Worm (Caenorhabditis elegans): ENCODE measurements around the gene chdh-1.
A peak's percentile ranks its signal among the peaks of the same experiment; 100 is the strongest.

Gene chdh-1

DNA sequence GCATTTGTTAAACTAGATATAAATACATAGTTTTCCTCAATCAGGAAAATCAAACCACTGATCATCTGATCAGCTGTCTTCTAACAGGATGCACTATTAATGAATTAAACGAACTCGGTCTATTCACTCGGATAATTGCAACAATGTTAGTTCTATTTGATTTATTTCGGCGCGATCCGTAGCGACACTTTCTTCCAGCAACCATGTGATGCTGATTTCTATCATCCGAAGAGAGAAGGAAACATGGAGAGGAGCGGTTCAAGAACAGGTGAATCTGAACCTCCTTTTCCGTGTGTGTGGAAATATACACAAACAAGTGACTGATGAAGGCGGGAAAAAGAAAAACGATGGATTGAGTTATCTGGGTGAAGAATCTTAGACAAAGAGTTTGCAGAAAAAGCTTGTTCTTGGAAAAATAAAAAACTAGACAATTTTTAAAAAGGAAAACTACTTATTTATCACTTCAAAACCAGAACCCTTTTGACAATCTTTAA lies 33.1 kb upstream of the chdh-1 start:
- TF ChIP-seq hlh-11 (tag; optimal IDR thresholded peaks at IDR 0.05) (peak; percentile 13), ceh-32 (tag; optimal IDR thresholded peaks at IDR 0.05; ENCODE audit: poor library complexity) (no peak), nhr-28 (tag; optimal IDR thresholded peaks at IDR 0.05) (peak; percentile 4)

DNA sequence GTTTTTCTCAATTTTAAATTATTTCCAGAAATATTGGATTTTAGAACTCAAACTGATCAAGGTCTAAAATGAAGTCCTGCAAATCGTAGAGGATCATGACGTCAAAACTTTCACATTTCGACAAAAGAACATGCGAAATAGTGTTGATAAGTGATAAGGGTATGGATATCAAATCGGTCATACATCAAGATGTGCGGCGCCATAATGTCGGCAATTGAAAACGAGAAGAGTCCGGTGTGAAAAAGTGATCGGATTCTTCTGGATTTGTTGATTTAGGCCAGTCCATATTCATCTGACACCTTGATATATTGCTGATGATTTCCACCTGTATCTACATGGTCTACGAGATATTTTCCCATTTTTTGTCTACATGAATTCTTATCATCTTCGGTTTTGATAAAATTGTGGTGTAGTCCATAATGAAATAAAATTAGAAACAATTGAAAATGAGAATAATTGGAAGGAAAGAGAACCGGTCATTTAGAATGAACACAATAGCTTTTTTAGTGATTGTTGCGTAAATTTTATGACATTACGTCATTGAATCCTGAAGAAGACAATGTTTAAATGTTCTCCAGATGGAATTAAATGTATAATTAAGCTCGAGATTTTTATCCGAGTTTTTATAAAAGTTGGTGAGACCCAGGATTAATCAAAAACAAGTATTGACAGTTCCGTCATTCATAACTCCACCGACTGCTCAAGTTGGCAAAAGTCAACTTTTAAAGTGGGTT lies 32.4 kb upstream of the chdh-1 start:
- no peak for TF ChIP-seq zfp-2 (tag; optimal IDR thresholded peaks at IDR 0.05)
- no peak for TF ChIP-seq nhr-10 (tag; optimal IDR thresholded peaks at IDR 0.05)
- no peak for TF ChIP-seq T20F7.1 (GFP tag; optimal IDR thresholded peaks at IDR 0.05)
- TF ChIP-seq aha-1 (tag), result peak; percentile 42
- TF ChIP-seq mxl-2 (GFP tag; conservative IDR thresholded peaks at IDR 0.05), result no peak
- TF ChIP-seq hlh-11 (tag; optimal IDR thresholded peaks at IDR 0.05), result peak; percentile 29
- no peak for TF ChIP-seq unc-130 (GFP tag; optimal IDR thresholded peaks at IDR 0.05)
- peak; percentile 47 for TF ChIP-seq nhr-28 (tag; optimal IDR thresholded peaks at IDR 0.05)

DNA sequence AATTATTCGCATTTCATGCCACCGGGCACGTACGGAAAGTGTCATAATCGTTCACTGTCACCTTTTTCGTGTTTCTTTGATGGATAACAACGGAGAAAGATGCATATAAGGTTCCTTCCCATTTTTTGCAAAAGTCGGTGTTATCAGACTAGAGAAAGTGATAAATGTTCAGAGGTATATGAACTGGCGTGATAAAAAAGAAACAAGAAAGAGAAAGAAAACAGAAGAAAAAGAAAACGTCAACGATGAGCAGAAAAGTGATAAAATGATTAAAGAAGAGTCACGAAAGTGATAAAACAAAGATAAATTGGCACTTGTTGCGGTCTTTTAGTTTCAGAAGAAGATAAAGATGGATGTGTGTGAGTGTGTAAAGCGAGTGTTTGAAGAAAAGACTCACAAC lies 31.6 kb upstream of the chdh-1 start:
- no peak for TF ChIP-seq mes-2 (tag; optimal IDR thresholded peaks at IDR 0.05; ENCODE audit: poor library complexity, severe bottlenecking)
- TF ChIP-seq dmd-6 (GFP tag; IDR thresholded peaks at IDR 0.05), result no peak
- TF ChIP-seq rbr-2 (tag; optimal IDR thresholded peaks at IDR 0.05), result no peak
- TF ChIP-seq attf-4 (tag; optimal IDR thresholded peaks at IDR 0.05), result no peak
- no peak for TF ChIP-seq nhr-237 (tag; optimal IDR thresholded peaks at IDR 0.05)
- no peak for TF ChIP-seq Y48G9A.11 (GFP tag; IDR thresholded peaks at IDR 0.05)
- TF ChIP-seq unc-62 (GFP tag; optimal IDR thresholded peaks at IDR 0.05 in 1 of 2), result peak in 1 of 2 experiments; percentile 56
- TF ChIP-seq unc-62 (tag; optimal IDR thresholded peaks at IDR 0.05), result no peak
- TF ChIP-seq mxl-2 (GFP tag; conservative IDR thresholded peaks at IDR 0.05), result no peak
- TF ChIP-seq nhr-28 (tag; optimal IDR thresholded peaks at IDR 0.05), result peak; percentile 26
- TF ChIP-seq aha-1 (tag), result peak; percentile 82

DNA sequence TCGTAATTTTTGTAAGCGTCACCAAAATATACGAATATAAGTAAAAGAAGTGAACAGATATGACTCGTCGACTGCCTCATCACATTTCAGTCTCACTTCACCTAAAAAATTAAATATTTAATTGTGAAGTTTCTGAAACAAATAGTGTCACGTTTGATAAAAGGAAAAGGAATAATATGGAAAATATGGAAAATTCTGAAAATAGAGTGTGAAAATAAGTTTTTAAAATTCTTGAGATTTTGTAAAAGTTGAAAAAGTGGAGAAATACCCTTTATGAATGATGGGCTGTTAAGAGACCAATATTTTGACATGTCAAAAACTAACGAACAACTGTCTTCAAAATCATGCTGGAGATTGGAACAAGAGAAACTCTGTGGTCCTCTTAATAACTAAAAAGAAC lies 28.0 kb upstream of the chdh-1 start, which contains the start of gene T01B7.9:
Gene T01B7.9, minus strand, starts transcription at position 101 of the 400 bp plus-strand sequence.
- no peak for TF ChIP-seq nhr-41 (GFP tag; IDR thresholded peaks at IDR 0.05)
- no peak for TF ChIP-seq pha-4 (GFP tag; IDR thresholded peaks at IDR 0.05)
- TF ChIP-seq pha-4 (tag; optimal IDR thresholded peaks at IDR 0.05), result no peak
- no peak for TF ChIP-seq lim-7 (GFP tag; IDR thresholded peaks at IDR 0.05)
- no peak for TF ChIP-seq aha-1 (tag)
- TF ChIP-seq ceh-82 (tag; optimal IDR thresholded peaks at IDR 0.05), result no peak
- TF ChIP-seq nhr-102 (tag; optimal IDR thresholded peaks at IDR 0.05), result no peak
- no peak for TF ChIP-seq mdl-1 (tag; optimal IDR thresholded peaks at IDR 0.05)
- TF ChIP-seq madf-5 (GFP tag; IDR thresholded peaks at IDR 0.05), result no peak
- TF ChIP-seq hif-1 (tag; optimal IDR thresholded peaks at IDR 0.05), result no peak
- TF ChIP-seq F49E8.2 (tag; optimal IDR thresholded peaks at IDR 0.05; ENCODE audit: borderline replicate concordance), result no peak
- TF ChIP-seq egl-43 (GFP tag; IDR thresholded peaks at IDR 0.05), result no peak
- no peak for TF ChIP-seq D1046.2 (GFP tag; IDR thresholded peaks at IDR 0.05)
- TF ChIP-seq lir-3 (tag; optimal IDR thresholded peaks at IDR 0.05), result no peak

ce11 chrII:8721955-8722524 lies 23.3 kb upstream of the chdh-1 start, which contains the start of gene trcs-2:
TSS of gene trcs-2 (plus strand) at chrII:8722474.
- TF ChIP-seq nhr-237 (tag; optimal IDR thresholded peaks at IDR 0.05) (no peak), egl-43 (GFP tag; IDR thresholded peaks at IDR 0.05) (0 out of 2 replicates have a peak, but pooled peaks have one; percentile 16)

Measured in whole organism, L4 larva.